Fruit fly (Drosophila melanogaster): ENCODE data around the gene CG10969.

CG10969 gene

dm6 chr3L:12754769-12755189, 26.1 kb downstream of the CG10969 start, which contains the start of the genes CG10973 and Vps13D (continued):
- TF ChIP-seq tup (GFP tag; optimal IDR thresholded peaks at IDR 0.05) (no peak), Xrp1 (GFP tag; IDR thresholded peaks at IDR 0.05) (peak; percentile 58; the same call in 1 of the 2 replicates), klu (GFP tag; IDR thresholded peaks at IDR 0.05) (no peak), onecut (GFP tag; IDR thresholded peaks at IDR 0.05) (no peak), CG10565 (GFP tag; optimal IDR thresholded peaks at IDR 0.05) (no peak), corto (GFP tag; optimal IDR thresholded peaks at IDR 0.05) (no peak), HLHmδ (GFP tag; optimal IDR thresholded peaks at IDR 0.05) (no peak), Fer2 (tag; optimal IDR thresholded peaks at IDR 0.05) (no peak), CG34422 (GFP tag; IDR thresholded peaks at IDR 0.05) (peak; percentile 64; the same call in 1 of the 3 replicates), CG3838 (GFP tag; optimal IDR thresholded peaks at IDR 0.05) (peak; percentile 33), tap (tag; optimal IDR thresholded peaks at IDR 0.05) (no peak), CG18262 (tag; optimal IDR thresholded peaks at IDR 0.05) (no peak), CG6854 (GFP tag; optimal IDR thresholded peaks at IDR 0.05) (no peak), kni (GFP tag; optimal IDR thresholded peaks at IDR 0.05) (no peak), Oaz (GFP tag; IDR thresholded peaks at IDR 0.05) (no peak), Lpt (GFP tag; optimal IDR thresholded peaks at IDR 0.05) (no peak), gro (GFP tag; optimal IDR thresholded peaks at IDR 0.05) (peak; percentile 11), CG14667 (GFP tag; IDR thresholded peaks at IDR 0.05) (no peak; the same call in 1 of the 2 replicates), insv (GFP tag; optimal IDR thresholded peaks at IDR 0.05) (peak in 1 of 2 experiments; percentile 64), cwo (GFP tag; optimal IDR thresholded peaks at IDR 0.05) (no peak), Sry-δ (GFP tag; optimal IDR thresholded peaks at IDR 0.05) (peak; percentile 86), CG13123 (GFP tag; optimal IDR thresholded peaks at IDR 0.05) (peak; percentile 20), nmo (GFP tag; optimal IDR thresholded peaks at IDR 0.05) (no peak), CG11696 (GFP tag; IDR thresholded peaks at IDR 0.05) (peak; percentile 51; the same call in 1 of the 2 replicates), sim (GFP tag; IDR thresholded peaks at IDR 0.05) (no peak), pnt (GFP tag; optimal IDR thresholded peaks at IDR 0.05) (no peak), dimm (GFP tag; IDR thresholded peaks at IDR 0.05) (no peak), Optix (GFP tag; IDR thresholded peaks at IDR 0.05) (no peak), bbx (GFP tag; IDR thresholded peaks at IDR 0.05; ENCODE audit: partially characterized antibody) (peak; percentile 86), zen (tag; optimal IDR thresholded peaks at IDR 0.05) (no peak), CG31365 (tag; optimal IDR thresholded peaks at IDR 0.05) (peak; percentile 62), dan (GFP tag; IDR thresholded peaks at IDR 0.05) (no peak), CG10543 (GFP tag; optimal IDR thresholded peaks at IDR 0.05) (no peak), Mad (GFP tag; optimal IDR thresholded peaks at IDR 0.05) (peak; percentile 28), CG5180 (GFP tag; optimal IDR thresholded peaks at IDR 0.05) (no peak), seq (GFP tag; IDR thresholded peaks at IDR 0.05) (peak; percentile 67), B-H1 (GFP tag; IDR thresholded peaks at IDR 0.05) (no peak; the same call in 2 of the 3 replicates), Chrac-16 (GFP tag; optimal IDR thresholded peaks at IDR 0.05) (peak; percentile 11), Mes4 (GFP tag; optimal IDR thresholded peaks at IDR 0.05) (no peak), CG9876 (GFP tag; optimal IDR thresholded peaks at IDR 0.05) (no peak), disco-r (GFP tag; optimal IDR thresholded peaks at IDR 0.05) (no peak), ftz-f1 (GFP tag; optimal IDR thresholded peaks at IDR 0.05) (no peak), sd (tag; optimal IDR thresholded peaks at IDR 0.05) (no peak), Six4 (GFP tag; optimal IDR thresholded peaks at IDR 0.05) (peak; percentile 32), CG2199 (GFP tag; IDR thresholded peaks at IDR 0.05) (no peak), phol (tag; optimal IDR thresholded peaks at IDR 0.05) (no peak), CG16815 (GFP tag; optimal IDR thresholded peaks at IDR 0.05) (no peak), CG10431 (GFP tag; optimal IDR thresholded peaks at IDR 0.05) (no peak), Xbp1 (GFP tag; optimal IDR thresholded peaks at IDR 0.05) (no peak), emc (GFP tag; optimal IDR thresholded peaks at IDR 0.05) (no peak), vfl (GFP tag; optimal IDR thresholded peaks at IDR 0.05) (peak; percentile 24), CG8478 (optimal IDR thresholded peaks at IDR 0.05) (no peak)
